Worm (Caenorhabditis elegans): ENCODE data around the gene lep-2.

DNA sequence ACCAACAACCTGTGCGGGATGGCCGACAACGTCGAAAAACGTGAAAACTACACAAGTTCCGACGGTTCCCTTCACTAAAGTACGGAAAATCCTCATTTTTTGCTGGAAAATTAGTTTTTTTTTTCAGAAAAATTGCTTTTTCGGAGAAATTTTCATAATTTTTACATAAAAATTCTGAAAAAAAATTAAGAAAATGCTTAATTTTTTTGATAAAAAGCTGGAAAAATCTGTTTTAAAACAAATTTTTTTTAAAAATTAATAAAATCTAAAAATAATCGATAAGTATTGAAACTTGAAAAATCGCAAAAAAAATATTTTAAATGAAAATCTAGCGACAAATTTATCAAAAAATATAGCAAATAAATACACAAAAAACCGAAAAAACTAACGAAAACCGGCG is 13.7 kb downstream of the lep-2 start, which contains the start of gene immp-2:
- TF ChIP-seq him-1 (tag; optimal IDR thresholded peaks at IDR 0.05), result no peak
- TF ChIP-seq dao-5 (tag; optimal IDR thresholded peaks at IDR 0.05), result no peak
- no peak for TF ChIP-seq W03F9.2 (tag; optimal IDR thresholded peaks at IDR 0.05)

Measured in whole organism, L4/young adult.